ENCODE assay signal across 1 worm cellular context in the genomic region with DNA sequence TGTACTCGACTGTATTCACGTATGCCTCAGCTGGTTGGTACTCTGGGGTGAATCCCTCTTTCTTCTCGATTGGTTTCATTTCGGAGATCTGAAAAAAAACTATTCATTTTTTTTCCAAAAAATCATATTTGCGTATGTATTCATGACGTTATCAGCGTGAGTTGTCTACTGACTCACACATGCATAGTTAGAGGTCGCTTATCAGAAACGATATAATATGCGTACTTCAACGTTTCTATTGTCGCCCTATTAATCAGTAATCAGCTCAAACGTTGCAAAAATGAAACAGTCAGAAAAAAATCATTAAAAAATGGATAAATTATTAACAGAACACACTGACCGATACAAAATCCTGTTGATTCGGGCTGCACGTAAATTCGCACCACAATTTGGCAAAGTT.
TF ChIP-seq lines count a peak whose summit lies in the region.

No protein-coding gene starts in this region.

TF ChIP-seq in whole organism, L4 larva, 104 proteins besides CTCF, POLR2A, EP300 and RAD21 (continued from another document):
- no peak for TF ChIP-seq ceh-28 (tag; optimal IDR thresholded peaks at IDR 0.05; lab: Kevin White, UChicago)
- TF ChIP-seq ceh-32 (tag; optimal IDR thresholded peaks at IDR 0.05; lab: Kevin White, UChicago; ENCODE audit: poor library complexity): no peak
- TF ChIP-seq Y5F2A.4 (GFP tag; optimal IDR thresholded peaks at IDR 0.05; lab: Kevin White, UChicago): no peak
- TF ChIP-seq hif-1 (tag; optimal IDR thresholded peaks at IDR 0.05; lab: Kevin White, UChicago): no peak
- peak; percentile 60 for TF ChIP-seq dmd-6 (GFP tag; IDR thresholded peaks at IDR 0.05; lab: Robert Waterston, UW)
- TF ChIP-seq ceh-82 (tag; optimal IDR thresholded peaks at IDR 0.05; lab: Kevin White, UChicago): no peak
- TF ChIP-seq ceh-20 (GFP tag; IDR thresholded peaks at IDR 0.05; lab: Robert Waterston, UW): no peak
- TF ChIP-seq unc-62 (GFP tag; optimal IDR thresholded peaks at IDR 0.05 in 1 of 2; lab: Kevin White, UChicago): no peak
- TF ChIP-seq unc-62 (tag; optimal IDR thresholded peaks at IDR 0.05; lab: Kevin White, UChicago): no peak
- TF ChIP-seq sdz-12 (GFP tag; optimal IDR thresholded peaks at IDR 0.05; lab: Kevin White, UChicago): no peak
- TF ChIP-seq Y75B8A.6 (GFP tag; IDR thresholded peaks at IDR 0.05; lab: Robert Waterston, UW): no peak
- TF ChIP-seq lir-3 (tag; optimal IDR thresholded peaks at IDR 0.05; lab: Kevin White, UChicago): no peak
- TF ChIP-seq fkh-10 (GFP tag; optimal IDR thresholded peaks at IDR 0.05; lab: Kevin White, UChicago): no peak
- TF ChIP-seq F49E8.2 (tag; optimal IDR thresholded peaks at IDR 0.05; lab: Kevin White, UChicago; ENCODE audit: borderline replicate concordance): no peak
- no peak for TF ChIP-seq lin-38 (GFP tag; IDR thresholded peaks at IDR 0.05; lab: Robert Waterston, UW)
- no peak for TF ChIP-seq dpl-1 (GFP tag; optimal IDR thresholded peaks at IDR 0.05; lab: Kevin White, UChicago)
- no peak for TF ChIP-seq madf-9 (GFP tag; conservative IDR thresholded peaks at IDR 0.05; lab: Robert Waterston, UW)
- no peak for TF ChIP-seq pha-4 (GFP tag; IDR thresholded peaks at IDR 0.05; lab: Robert Waterston, UW)
- no peak for TF ChIP-seq pha-4 (tag; optimal IDR thresholded peaks at IDR 0.05; lab: Kevin White, UChicago)
- no peak for TF ChIP-seq dmd-8 (GFP tag; IDR thresholded peaks at IDR 0.05; lab: Robert Waterston, UW)
- peak; percentile 83 for TF ChIP-seq pqm-1 (tag; optimal IDR thresholded peaks at IDR 0.05; lab: Kevin White, UChicago)
- TF ChIP-seq daf-8 (GFP tag; IDR thresholded peaks at IDR 0.05; lab: Robert Waterston, UW): no peak
- no peak for TF ChIP-seq lin-15B (tag; optimal IDR thresholded peaks at IDR 0.05; lab: Kevin White, UChicago)
- TF ChIP-seq hlh-11 (tag; optimal IDR thresholded peaks at IDR 0.05; lab: Kevin White, UChicago): peak; percentile 33
